Fruit fly (Drosophila melanogaster): ENCODE measurements around the gene CG9743.

The CG9743 gene

DNA sequence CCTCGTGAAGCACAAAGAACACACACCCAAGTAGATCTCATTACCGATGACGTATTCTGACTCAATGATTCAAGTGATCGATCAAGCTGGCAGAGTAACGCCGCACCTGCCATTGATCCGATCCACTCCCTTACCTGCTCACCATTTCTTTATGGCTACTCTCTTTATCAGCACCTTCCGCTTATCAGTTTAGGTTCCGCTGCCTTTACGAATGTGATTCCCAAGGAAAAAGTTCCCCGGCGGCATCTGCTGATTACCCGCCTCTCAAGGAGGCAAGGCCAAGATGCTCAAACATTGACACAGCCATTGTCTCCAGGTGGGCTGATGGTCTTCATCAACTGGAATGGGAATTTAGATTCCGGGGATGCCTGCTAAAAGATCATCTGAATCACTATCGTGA is 12.2 kb upstream of the CG9743 start:
- TF ChIP-seq CG8478 (optimal IDR thresholded peaks at IDR 0.05) (no peak), CTCF (optimal IDR thresholded peaks at IDR 0.05) (no peak)

DNA sequence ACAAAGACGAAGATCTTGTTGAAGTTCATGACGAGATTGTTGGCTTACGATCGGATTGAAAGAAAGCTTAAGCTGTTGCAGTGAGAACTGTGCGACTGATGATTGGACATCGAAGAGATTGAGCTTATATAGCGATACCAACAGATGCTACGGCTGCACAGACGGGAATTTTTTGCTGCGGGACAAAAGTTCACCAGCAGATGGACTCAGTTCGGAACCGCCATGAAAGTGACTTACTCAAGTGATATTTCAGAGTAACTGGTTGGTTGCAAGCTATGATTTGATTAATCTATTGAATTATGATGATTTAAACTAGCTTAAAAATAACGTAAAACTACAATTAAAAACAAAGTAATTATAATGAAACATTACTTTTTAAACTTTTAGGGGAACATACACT is 10.9 kb upstream of the CG9743 start, which contains the start of gene CecB:
TSS of gene CecB (minus strand) at position 101 of the 400 bp plus-strand sequence.
- TF ChIP-seq CG8478 (optimal IDR thresholded peaks at IDR 0.05) = no peak
- TF ChIP-seq CTCF (optimal IDR thresholded peaks at IDR 0.05) = no peak

DNA sequence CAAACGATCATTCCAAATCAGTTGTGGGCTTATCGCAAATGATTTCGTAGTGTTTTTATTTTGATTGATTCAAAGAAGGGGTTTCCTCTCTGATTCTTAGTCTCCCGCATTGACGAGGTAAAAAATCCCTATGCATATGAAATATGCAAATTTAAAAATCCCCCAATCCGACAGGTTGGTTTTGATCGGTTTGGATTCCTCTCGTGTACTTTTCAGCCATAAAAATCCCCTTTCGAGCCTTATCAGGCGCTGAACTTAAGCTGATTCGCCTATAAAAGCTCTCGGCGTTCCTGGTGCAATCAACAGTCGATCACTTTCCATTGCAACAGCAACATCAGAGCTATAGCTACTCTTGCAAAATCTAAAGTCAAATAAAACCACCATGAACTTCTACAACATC is 9.1 kb upstream of the CG9743 start, which contains the start of gene CecA2:
TSS of gene CecA2 (plus strand) at position 301 of the 400 bp plus-strand sequence.
- TF ChIP-seq CTCF (optimal IDR thresholded peaks at IDR 0.05) (no peak), CG8478 (optimal IDR thresholded peaks at IDR 0.05) (no peak)

DNA sequence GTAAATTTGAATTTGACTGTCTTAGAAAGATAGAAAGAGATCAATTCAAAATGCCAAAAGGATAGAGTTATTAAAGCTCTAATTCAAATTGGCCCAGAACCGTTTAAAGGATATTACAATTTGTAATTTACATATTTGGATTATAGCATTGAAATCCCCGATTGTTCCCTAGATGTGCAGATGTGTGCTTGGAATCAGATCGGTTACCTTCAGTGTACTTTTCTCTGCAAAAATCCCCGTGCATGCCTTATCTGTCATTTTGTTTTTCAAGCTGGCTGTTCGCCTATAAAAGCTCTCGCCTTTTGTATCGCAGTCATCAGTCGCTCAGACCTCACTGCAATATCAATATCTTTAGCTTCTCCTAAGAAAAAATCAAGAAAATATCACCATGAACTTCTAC is 7.8 kb upstream of the CG9743 start, which contains the start of gene CecA1:
TSS of gene CecA1 (plus strand) at position 315 of the 400 bp plus-strand sequence.
- no peak for TF ChIP-seq CTCF (optimal IDR thresholded peaks at IDR 0.05)
- TF ChIP-seq CG8478 (optimal IDR thresholded peaks at IDR 0.05) = no peak

DNA sequence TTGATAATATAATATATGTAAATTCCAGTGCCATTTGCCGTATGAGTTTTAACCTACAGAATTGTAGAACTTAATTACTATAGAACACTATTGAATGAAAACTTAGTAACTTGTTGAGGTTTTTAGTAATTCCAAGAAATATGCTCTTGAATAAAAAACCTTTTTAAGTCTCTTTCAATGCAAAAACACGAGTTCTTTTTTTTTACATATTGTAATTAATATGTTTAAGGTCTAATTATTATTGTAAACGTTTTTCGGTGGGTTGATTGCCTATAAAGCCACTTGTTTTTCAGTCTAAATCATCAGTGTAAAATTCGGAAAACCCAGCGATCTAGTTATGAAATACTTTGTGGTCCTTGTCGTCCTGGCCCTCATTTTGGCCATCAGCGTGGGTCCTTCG is 6.8 kb upstream of the CG9743 start, which contains the start of gene Anp:
TSS of gene Anp (plus strand) at position 301 of the 400 bp plus-strand sequence.
- no peak for TF ChIP-seq CG8478 (optimal IDR thresholded peaks at IDR 0.05)
- TF ChIP-seq CTCF (optimal IDR thresholded peaks at IDR 0.05) = no peak

DNA sequence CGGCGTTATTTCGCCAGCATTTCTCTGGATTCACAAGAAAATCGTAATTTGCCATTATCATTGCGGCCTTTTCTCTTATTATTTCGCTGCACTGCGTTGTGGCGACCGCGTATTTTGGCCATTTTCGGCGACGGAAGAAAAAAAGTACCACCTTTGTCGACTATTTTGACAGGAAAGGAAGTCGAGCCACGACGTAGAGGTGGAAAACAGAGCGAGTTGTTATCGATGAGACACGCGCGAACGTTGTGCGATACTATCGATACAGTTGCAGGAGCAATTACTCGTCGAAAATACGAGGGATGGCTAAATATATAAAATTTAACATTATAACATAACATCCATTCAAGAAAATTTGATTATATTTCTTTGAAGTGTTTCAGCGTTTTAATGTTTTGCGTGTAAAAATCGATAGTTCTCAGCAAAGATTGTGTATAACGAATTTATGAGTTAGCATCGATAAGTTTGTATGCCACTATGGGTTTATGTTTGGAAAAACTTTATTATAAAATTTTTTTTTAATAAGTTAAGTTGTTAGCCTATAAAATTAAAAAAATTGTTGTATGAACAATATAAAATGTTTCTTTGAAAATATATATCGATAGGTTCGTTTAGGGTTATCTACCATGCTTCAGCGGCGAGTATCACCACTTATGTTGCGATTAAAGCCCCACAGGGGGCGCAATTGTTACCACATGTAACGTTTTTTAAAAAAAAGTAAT is 6.1 kb upstream of the CG9743 start, which contains the start of gene RpS7:
TSS of gene RpS7 (minus strand) at position 255 of the 719 bp plus-strand sequence.
- peak; percentile 43 to 88 for TF ChIP-seq CTCF (optimal IDR thresholded peaks at IDR 0.05)
- no peak for TF ChIP-seq CG8478 (optimal IDR thresholded peaks at IDR 0.05)

DNA sequence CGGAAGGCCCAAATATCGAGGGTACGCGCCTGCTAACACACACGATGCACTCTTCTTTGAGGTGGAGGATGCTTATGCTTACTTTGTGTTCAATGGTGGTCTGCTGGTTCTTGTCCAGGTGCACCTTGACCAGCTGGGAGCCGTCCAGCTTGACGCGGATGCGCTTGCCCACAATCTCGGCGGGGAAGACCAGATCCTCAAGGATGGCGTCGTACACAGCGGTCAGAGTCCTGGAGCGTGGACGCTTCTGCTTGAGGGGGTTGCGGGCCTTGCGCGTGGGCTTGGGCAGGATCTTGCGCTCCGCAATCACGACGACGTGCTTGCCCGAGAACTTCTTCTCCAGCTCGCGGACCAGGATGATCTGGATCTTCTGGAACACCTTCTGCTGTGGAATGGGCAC is 5.2 kb upstream of the CG9743 start:
- TF ChIP-seq CG8478 (optimal IDR thresholded peaks at IDR 0.05) (no peak), CTCF (optimal IDR thresholded peaks at IDR 0.05) (no peak)

DNA sequence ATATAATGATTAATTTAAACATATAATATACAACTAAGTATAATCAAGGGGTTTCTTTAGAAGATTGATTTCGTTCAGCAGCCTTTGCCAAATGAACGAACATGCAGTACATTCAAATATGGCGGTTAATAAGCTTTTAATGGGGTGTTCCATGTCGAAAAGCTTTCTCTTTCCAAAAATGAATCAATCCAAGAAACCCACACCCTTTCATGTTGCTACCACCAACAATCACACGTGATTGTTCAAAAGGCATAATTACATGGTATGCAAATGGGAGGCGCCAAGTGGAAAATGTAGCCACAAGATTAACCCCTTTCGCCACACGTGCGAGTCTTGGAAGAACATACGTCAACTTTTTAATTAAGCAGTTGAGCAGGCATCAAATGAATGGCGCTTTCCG is 3.1 kb upstream of the CG9743 start:
- TF ChIP-seq CTCF (optimal IDR thresholded peaks at IDR 0.05) (no peak), CG8478 (optimal IDR thresholded peaks at IDR 0.05) (no peak)

dm6 chr3R:30204004-30204603 is 1.3 kb upstream of the CG9743 start:
- no peak for TF ChIP-seq CTCF (optimal IDR thresholded peaks at IDR 0.05)
- no peak for TF ChIP-seq CG8478 (optimal IDR thresholded peaks at IDR 0.05)

DNA sequence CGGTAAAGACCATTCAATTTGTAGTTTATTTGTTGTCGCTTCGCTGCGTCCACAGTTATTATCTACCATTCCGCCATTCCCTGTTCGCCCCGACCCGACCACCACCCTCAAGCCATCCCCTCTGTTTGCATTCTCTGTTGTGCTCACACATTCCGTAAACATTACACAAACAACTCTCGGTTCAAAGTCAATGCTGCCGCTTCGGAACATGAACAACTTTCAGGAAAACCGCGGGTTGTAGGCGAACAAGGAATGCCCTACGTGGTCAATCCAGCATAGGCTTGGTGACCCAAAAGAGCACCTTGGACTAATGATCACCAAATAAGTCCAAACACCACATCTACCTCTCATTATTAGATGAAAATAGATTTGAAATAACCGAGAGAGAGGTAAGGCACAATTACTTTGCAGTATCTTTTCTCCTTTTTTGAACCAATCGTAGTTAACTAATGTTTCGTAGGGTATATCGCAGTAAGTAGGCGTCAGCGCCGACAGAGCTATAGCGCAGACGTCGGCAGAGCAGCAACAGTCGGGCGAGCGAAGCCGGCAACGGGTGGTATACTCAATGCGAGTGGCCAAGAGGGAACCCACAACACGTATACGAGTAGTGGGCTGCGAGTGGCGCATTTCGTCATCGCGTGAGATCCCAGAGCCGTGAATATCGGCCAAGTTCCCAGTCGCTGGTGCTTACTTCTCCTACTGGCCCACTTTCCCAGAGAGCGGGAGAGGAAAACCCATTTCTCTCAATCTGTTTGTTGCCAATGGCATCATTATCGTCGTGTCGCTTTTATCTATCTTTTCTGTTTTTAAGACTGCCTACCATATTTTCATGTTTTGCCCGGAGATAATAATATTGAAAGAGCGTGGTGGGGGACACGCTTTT is 547 bp upstream of the CG9743 start:
- TF ChIP-seq CTCF (optimal IDR thresholded peaks at IDR 0.05) = no peak
- TF ChIP-seq CG8478 (optimal IDR thresholded peaks at IDR 0.05) = no peak

- TF ChIP-seq CTCF (optimal IDR thresholded peaks at IDR 0.05) (no peak), CG8478 (optimal IDR thresholded peaks at IDR 0.05) (no peak)
These were observed 1.7 kb downstream of the CG9743 start for dm6 chr3R:30201064-30201463.

- TF ChIP-seq CTCF (optimal IDR thresholded peaks at IDR 0.05) (no peak), CG8478 (optimal IDR thresholded peaks at IDR 0.05) (no peak)
These were observed 2.6 kb downstream of the CG9743 start for dm6 chr3R:30200091-30200698.

DNA sequence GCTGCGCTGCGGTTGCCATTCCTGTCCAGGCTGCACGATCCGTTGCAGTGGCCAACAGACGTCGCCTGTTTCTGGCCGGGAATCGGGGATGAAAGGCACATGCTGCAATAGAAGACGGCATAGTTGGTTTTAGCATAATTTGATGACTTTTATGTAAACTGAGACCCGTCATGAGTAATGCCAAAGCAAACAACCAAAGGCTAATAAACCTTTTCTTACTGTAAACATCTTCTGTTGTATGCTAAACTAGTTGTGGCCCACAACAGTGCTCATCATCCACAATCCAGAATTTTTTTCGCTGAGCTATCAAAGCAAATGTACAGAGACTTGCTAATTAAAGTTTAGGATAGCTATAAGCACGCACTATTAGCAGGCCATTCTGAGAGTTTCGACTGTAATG is 4.0 kb downstream of the CG9743 start:
- TF ChIP-seq CG8478 (optimal IDR thresholded peaks at IDR 0.05) = no peak
- TF ChIP-seq CTCF (optimal IDR thresholded peaks at IDR 0.05) = no peak

DNA sequence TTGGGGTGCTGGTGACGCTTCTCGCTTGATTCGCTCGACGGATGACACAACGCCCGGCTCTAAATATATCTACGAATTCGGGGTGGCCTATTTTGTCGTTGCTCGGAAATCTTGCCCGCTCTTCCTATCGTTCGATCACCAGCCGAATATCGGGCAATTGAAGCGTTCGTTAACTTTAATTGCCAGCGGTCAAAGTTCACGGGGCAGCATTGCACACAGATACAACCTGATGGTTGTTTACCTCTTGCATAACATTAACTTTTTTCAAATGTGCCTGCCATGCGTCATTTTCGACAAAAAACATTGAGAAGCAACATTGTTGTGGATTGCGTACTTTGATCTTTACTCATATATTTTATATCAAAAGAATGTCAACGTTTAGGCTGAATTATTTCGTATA is 5.0 kb downstream of the CG9743 start:
- no peak for TF ChIP-seq CTCF (optimal IDR thresholded peaks at IDR 0.05)
- TF ChIP-seq CG8478 (optimal IDR thresholded peaks at IDR 0.05) = no peak

DNA sequence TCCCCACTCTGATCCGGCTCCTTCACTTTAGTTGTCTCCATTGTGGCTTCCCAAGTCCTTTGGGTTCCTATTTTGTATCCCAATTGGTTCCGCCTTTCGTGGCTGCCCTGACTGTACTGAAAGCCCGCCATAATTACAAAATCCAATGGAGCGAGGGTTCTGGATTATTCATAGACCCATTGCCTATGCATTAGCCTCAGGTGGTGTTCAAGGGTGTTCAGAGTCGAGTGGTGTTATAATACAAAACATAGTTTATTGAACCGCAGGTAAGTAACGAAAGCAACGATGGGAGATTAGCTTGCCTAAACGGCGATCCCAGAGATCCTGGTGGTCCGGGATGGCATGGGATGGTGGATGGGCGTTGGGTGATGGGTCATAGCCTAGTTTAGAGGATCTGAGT is 6.7 kb downstream of the CG9743 start, which contains the start of gene CG15531:
TSS of gene CG15531 (minus strand) at position 101 of the 400 bp plus-strand sequence.
- TF ChIP-seq CG8478 (optimal IDR thresholded peaks at IDR 0.05) (no peak), CTCF (optimal IDR thresholded peaks at IDR 0.05) (no peak)

Measured in S2 (cell line).